Worm (Caenorhabditis elegans) whole organism, mixed stage, embryonic: ENCODE measurements around the gene wdfy-2.

Source experiments
- M03D4.4 ChIP-seq: sonication (generic microtip); optimal IDR thresholded peaks from 2 replicates; lab custom pipeline; 2017; ENCODE audit warnings: mild to moderate bottlenecking, missing genetic modification characterization, missing compliant biosample characterization
- bed-3 ChIP-seq: fragments of 200-800 bp; sonication (Bioruptor generic); optimal IDR thresholded peaks from 3 replicates; lab custom pipeline; 2018; ENCODE audit warnings: mild to moderate bottlenecking, missing genetic modification characterization, moderate library complexity, missing compliant biosample characterization
- blmp-1 ChIP-seq: fragments of 150-350 bp; optimal IDR thresholded peaks from 2 replicates; lab custom pipeline; 2014; ENCODE audit warnings: missing biosample characterization, missing genetic modification characterization
- ceh-39 ChIP-seq: fragments of 150-350 bp; optimal IDR thresholded peaks from 2 replicates; lab custom pipeline; 2014; ENCODE audit warnings: missing biosample characterization, missing genetic modification characterization
- ceh-43 ChIP-seq: fragments of 200-800 bp; sonication (Bioruptor generic); optimal IDR thresholded peaks from 2 replicates; lab custom pipeline; 2018; ENCODE audit warnings: mild to moderate bottlenecking, missing genetic modification characterization, moderate library complexity, missing compliant biosample characterization
- ceh-83 ChIP-seq: fragments of 200-800 bp; sonication (Bioruptor generic); optimal IDR thresholded peaks from 2 replicates; lab custom pipeline; 2018; ENCODE audit warnings: mild to moderate bottlenecking, missing genetic modification characterization, missing compliant biosample characterization
- ces-1 ChIP-seq: fragments of 150-350 bp; optimal IDR thresholded peaks from 2 replicates; lab custom pipeline; 2014; ENCODE audit warnings: missing biosample characterization, missing genetic modification reagents, missing genetic modification characterization
- cnd-1 ChIP-seq: fragments of 200-800 bp; sonication (Bioruptor generic); optimal IDR thresholded peaks from 2 replicates; lab custom pipeline; 2018; ENCODE audit warnings: mild to moderate bottlenecking, missing genetic modification characterization, missing compliant biosample characterization
- drap-1 ChIP-seq: fragments of 200-800 bp; sonication (Bioruptor generic); optimal IDR thresholded peaks from 3 replicates; lab custom pipeline; 2018; ENCODE audit warnings: mild to moderate bottlenecking, missing genetic modification characterization, missing compliant biosample characterization
- elt-1 ChIP-seq: sonication (generic microtip); optimal IDR thresholded peaks from 2 replicates; lab custom pipeline; 2017; ENCODE audit warnings: missing genetic modification characterization, mild to moderate bottlenecking, missing compliant biosample characterization, antibody characterized with exemption, moderate library complexity, borderline replicate concordance; ENCODE audit not compliant: insufficient read depth
- elt-3 ChIP-seq: fragments of 150-350 bp; optimal IDR thresholded peaks from 2 replicates; lab custom pipeline; 2014; ENCODE audit warnings: missing biosample characterization, missing genetic modification characterization
- flh-1 ChIP-seq: fragments of 200-800 bp; sonication (Bioruptor generic); optimal IDR thresholded peaks from 2 replicates; lab custom pipeline; 2018; ENCODE audit warnings: mild to moderate bottlenecking, missing genetic modification characterization, moderate library complexity, missing compliant biosample characterization
- ham-2 ChIP-seq: fragments of 200-800 bp; sonication (Bioruptor generic); optimal IDR thresholded peaks from 2 replicates; lab custom pipeline; 2018; ENCODE audit warnings: mild to moderate bottlenecking, missing genetic modification characterization, missing compliant biosample characterization
- hlh-1 ChIP-seq: fragments of 150-350 bp; optimal IDR thresholded peaks from 2 replicates; lab custom pipeline; 2014; ENCODE audit warnings: missing biosample characterization, missing genetic modification reagents, missing genetic modification characterization
- lin-32 ChIP-seq: fragments of 200-800 bp; sonication (Bioruptor generic); optimal IDR thresholded peaks from 2 replicates; lab custom pipeline; 2018; ENCODE audit warnings: mild to moderate bottlenecking, missing genetic modification characterization, missing compliant biosample characterization
- lsy-2 ChIP-seq: fragments of 150-350 bp; optimal IDR thresholded peaks from 2 replicates; lab custom pipeline; 2014; ENCODE audit warnings: missing biosample characterization, missing genetic modification characterization
- mab-5 ChIP-seq: fragments of 150-350 bp; optimal IDR thresholded peaks from 2 replicates; lab custom pipeline; 2014; ENCODE audit warnings: missing biosample characterization, missing genetic modification characterization
- mep-1 ChIP-seq: fragments of 150-350 bp; optimal IDR thresholded peaks from 2 replicates; lab custom pipeline; 2017; ENCODE audit warnings: missing biosample characterization, missing genetic modification reagents, missing genetic modification characterization, inconsistent platforms
- mls-2 ChIP-seq: sonication (generic microtip); optimal IDR thresholded peaks from 2 replicates; lab custom pipeline; 2016; ENCODE audit warnings: mild to moderate bottlenecking, missing genetic modification characterization, moderate library complexity, missing compliant biosample characterization
- nhr-2 ChIP-seq: fragments of 150-350 bp; optimal IDR thresholded peaks from 2 replicates; lab custom pipeline; 2014; ENCODE audit warnings: missing biosample characterization, missing genetic modification characterization
- nhr-237 ChIP-seq: fragments of 150-350 bp; optimal IDR thresholded peaks from 2 replicates; lab custom pipeline; 2014; ENCODE audit warnings: missing biosample characterization, missing genetic modification characterization
- nhr-28 ChIP-seq: fragments of 150-350 bp; optimal IDR thresholded peaks from 2 replicates; lab custom pipeline; 2014; ENCODE audit warnings: missing biosample characterization, missing genetic modification characterization
- nhr-76 ChIP-seq: sonication (generic microtip); optimal IDR thresholded peaks from 2 replicates; lab custom pipeline; 2017; ENCODE audit warnings: missing biosample characterization, missing genetic modification characterization
- pha-4 ChIP-seq: fragments of 150-350 bp; optimal IDR thresholded peaks from 2 replicates; lab custom pipeline; 2018; ENCODE audit warnings: missing biosample characterization, missing genetic modification reagents, missing genetic modification characterization
- sem-2 ChIP-seq: fragments of 200-800 bp; sonication (Bioruptor generic); optimal IDR thresholded peaks from 2 replicates; lab custom pipeline; 2018; ENCODE audit warnings: mild to moderate bottlenecking, missing genetic modification characterization, missing compliant biosample characterization
- snpc-4 ChIP-seq: fragments of 150-350 bp; optimal IDR thresholded peaks from 2 replicates; lab custom pipeline; 2014; ENCODE audit warnings: missing biosample characterization, missing genetic modification characterization
- sptf-1 ChIP-seq: sonication (generic microtip); optimal IDR thresholded peaks from 2 replicates; lab custom pipeline; 2017; ENCODE audit warnings: mild to moderate bottlenecking, missing genetic modification characterization, moderate library complexity, missing compliant biosample characterization
- tbx-8 ChIP-seq: fragments of 200-800 bp; sonication (Bioruptor generic); optimal IDR thresholded peaks from 2 replicates; lab custom pipeline; 2018; ENCODE audit warnings: mild to moderate bottlenecking, missing genetic modification characterization, moderate library complexity, missing compliant biosample characterization
- unc-120 ChIP-seq: sonication (generic microtip); optimal IDR thresholded peaks from 2 replicates; lab custom pipeline; 2017; ENCODE audit warnings: missing genetic modification characterization, missing compliant biosample characterization; ENCODE audit not compliant: poor library complexity, severe bottlenecking
- unc-39 ChIP-seq: fragments of 150-350 bp; optimal IDR thresholded peaks from 2 replicates; lab custom pipeline; 2014; ENCODE audit warnings: missing biosample characterization, missing genetic modification characterization
- unc-62 ChIP-seq: fragments of 150-350 bp; optimal IDR thresholded peaks from 2 replicates; lab custom pipeline; 2014; ENCODE audit warnings: missing biosample characterization, missing genetic modification reagents, missing genetic modification characterization
- zip-8 ChIP-seq: fragments of 150-350 bp; optimal IDR thresholded peaks from 2 replicates; lab custom pipeline; 2014; ENCODE audit warnings: missing biosample characterization, missing genetic modification characterization
- ztf-11 ChIP-seq: fragments of 150-350 bp; optimal IDR thresholded peaks from 2 replicates; lab custom pipeline; 2014; ENCODE audit warnings: missing biosample characterization, missing genetic modification characterization

Gene wdfy-2

DNA sequence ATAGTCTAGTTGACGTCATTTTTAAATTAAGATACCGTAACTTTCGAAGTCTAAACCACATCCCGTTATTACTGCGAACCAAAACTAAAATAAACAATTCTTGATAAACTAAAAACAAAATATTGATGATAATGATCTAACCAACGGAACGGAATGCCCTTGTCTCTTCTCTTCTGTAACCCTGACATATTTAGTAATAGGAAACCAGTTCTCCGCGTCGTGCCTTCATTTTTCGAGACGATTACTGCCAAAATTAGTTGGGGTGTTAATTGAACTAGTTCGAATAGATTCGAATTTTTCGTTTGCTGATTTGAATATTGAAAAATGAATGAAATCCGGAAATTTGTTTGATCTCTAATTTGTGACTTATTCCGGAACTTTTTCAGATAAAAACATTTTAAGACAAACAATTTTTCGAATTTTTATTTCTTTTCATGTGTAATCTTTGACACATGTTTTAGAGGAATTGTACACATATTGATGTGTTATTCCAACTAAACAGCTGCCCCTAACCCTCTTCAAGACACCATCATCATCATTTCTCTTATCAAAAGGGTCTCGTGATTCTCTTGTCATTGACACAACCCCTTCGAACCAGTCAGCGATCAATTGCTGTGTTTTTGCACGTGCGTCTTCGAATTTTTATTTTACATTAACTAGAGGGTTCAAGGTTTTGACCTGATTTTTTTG, 35.9 kb upstream of the wdfy-2 start:
- peak; percentile 34 for TF ChIP-seq ces-1 (GFP tag; lab: Kevin White, UChicago)
- TF ChIP-seq lsy-2: no peak
- TF ChIP-seq blmp-1 (tag; lab: Kevin White, UChicago): no peak
- TF ChIP-seq unc-62: peak; percentile 83
- TF ChIP-seq zip-8 (tag; lab: Kevin White, UChicago): no peak
- no peak for TF ChIP-seq nhr-2 (tag; lab: Kevin White, UChicago)
- TF ChIP-seq hlh-1: peak; percentile 85
- no peak for TF ChIP-seq ham-2 (GFP tag; lab: Kevin White, UChicago)

DNA sequence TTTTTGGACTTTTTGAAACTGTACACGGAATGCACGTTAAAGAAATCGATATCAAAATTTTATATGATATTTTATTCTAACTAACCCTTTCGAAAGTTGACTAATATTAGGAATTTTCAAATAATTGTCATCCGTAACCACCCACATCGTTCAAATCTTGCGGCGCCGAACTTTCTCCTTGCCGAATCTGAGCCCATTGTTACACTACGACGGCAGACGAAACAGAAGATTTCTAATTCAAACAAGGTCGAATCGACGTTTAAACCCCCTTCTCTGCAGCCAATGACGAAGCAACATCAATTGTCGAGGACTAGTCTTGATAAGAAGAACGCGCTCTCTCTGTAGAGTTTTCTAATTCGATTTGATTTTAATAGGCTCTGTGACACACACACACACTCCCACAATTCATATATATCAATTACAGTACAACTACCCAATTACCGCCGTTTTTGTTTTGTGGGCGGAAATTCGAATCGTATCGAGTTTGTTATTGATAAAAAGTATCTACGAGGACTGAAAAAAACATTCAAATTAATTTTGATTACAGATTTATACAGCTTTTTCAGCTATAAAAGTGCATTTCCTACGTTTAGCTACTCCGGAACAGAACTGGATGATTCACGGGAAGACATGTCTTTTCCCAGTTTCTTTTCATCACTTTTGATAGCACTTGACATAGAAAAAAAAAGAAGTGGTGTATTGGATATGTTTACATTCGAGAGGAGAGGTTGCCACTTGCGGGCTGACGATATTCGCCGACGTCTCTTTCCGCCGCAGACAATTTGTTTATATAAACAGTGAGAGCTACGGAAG, 35.1 kb upstream of the wdfy-2 start:
- TF ChIP-seq mls-2 (tag; lab: Kevin White, UChicago): no peak
- peak; percentile 5 for TF ChIP-seq nhr-2 (tag; lab: Kevin White, UChicago)
- TF ChIP-seq ces-1 (GFP tag; lab: Kevin White, UChicago): peak; percentile 8
- no peak for TF ChIP-seq mab-5 (tag; lab: Kevin White, UChicago)
- TF ChIP-seq pha-4 (tag; lab: Kevin White, UChicago): peak; percentile 84
- TF ChIP-seq, all 35 proteins: peak for 3

DNA sequence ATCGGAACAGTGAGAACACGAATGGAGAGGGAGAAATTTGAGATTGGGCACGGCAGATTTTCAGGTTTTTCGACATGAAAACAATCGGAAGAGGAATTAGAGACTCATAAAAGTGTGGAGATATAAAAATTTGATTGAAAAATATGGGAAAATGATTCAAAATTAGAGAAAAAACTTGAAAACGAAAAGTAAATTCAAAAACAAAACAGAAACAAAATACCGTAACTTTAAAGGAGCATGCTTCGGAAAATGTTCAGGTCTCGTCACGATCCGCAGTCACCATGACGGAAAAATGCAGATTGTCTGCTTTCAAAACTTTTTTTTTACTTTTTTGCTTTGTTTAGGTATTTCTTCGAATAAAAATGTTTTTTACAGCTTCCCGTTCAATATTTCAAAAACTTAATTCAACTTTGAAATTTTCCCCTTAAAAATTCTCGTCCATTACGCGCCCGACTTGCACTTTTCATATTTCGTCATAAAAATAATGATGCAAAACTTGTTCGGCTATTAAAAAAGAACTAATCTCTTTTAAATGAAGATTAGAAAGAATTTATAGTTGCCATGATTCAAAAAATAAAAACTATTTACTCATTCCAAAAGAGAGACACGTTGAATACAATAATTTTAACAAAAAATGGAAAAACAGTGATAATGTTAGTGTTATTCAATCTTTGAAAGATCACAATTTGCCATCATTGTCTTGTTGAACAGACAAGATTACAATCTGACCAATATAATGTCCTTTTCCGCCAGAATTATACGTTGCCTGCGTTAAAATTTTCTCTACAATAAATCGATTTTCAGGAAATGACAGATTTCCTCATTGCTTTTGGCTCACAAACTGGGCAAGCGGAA, 34.3 kb upstream of the wdfy-2 start, which contains the start of gene mtrr-1:
TSS of gene mtrr-1 (plus strand) at position 805 of the 855 bp plus-strand sequence.
- TF ChIP-seq ztf-11 (tag; lab: Kevin White, UChicago) (no peak), unc-62 (no peak), drap-1 (GFP tag; lab: Kevin White, UChicago) (no peak), elt-1 (tag; lab: Kevin White, UChicago) (peak; percentile 20), blmp-1 (tag; lab: Kevin White, UChicago) (no peak), mls-2 (tag; lab: Kevin White, UChicago) (no peak), ceh-83 (GFP tag; lab: Kevin White, UChicago) (peak; percentile 30), lsy-2 (peak; percentile 4)

DNA sequence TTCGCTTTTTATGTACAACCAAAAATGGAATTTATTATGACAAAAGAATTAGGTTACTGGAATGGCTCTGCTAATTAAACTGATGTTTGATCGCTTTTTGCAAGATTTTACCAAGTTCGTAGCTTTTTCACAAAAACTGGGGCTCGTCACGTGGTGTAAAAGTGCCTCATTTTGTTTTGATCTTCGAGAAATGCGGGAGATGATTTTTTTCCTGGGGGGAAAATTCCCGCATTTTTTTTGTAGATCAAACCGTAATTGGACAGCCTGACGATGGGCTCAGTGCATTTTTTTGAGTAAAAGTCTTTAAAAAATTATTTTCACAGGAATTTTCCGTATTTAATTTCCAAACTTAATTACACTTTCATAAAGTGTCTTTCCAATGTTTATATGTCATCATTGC, 30.5 kb upstream of the wdfy-2 start:
- TF ChIP-seq tbx-8 (GFP tag; lab: Kevin White, UChicago) (no peak), unc-120 (tag; lab: Kevin White, UChicago) (no peak), pha-4 (tag; lab: Kevin White, UChicago) (no peak), nhr-237 (tag; lab: Kevin White, UChicago) (no peak), snpc-4 (no peak), ces-1 (GFP tag; lab: Kevin White, UChicago) (no peak), blmp-1 (tag; lab: Kevin White, UChicago) (no peak), sptf-1 (tag; lab: Kevin White, UChicago) (no peak), cnd-1 (no peak), nhr-76 (tag; lab: Kevin White, UChicago) (no peak), drap-1 (GFP tag; lab: Kevin White, UChicago) (no peak), zip-8 (tag; lab: Kevin White, UChicago) (no peak), ceh-83 (GFP tag; lab: Kevin White, UChicago) (no peak), nhr-2 (tag; lab: Kevin White, UChicago) (no peak), ceh-43 (GFP tag; lab: Kevin White, UChicago) (no peak), lin-32 (GFP tag; lab: Kevin White, UChicago) (no peak), mep-1 (tag; lab: Kevin White, UChicago) (no peak), elt-1 (tag; lab: Kevin White, UChicago) (no peak), nhr-28 (tag; lab: Kevin White, UChicago) (no peak)

DNA sequence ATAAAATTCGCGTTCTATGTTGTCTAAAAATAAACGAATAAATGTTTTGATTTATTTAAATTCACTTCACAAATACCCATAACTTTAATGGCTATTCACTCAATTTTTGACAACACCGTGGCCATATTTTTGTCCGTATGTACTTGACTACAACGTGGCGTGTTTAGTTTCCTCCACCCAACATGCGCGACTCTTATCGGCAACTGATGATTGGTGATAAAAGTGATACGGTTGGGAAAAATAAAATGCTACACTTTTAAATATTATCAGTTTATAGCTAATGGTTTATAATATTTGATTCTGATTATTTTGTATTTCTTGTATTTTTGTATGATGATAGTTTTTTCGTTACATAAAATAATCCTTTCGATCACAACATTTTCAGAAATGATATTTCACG, 28.0 kb upstream of the wdfy-2 start, which contains the start of gene acs-7:
TSS of gene acs-7 (plus strand) at position 386 of the 400 bp plus-strand sequence.
- TF ChIP-seq hlh-1: no peak
- no peak for TF ChIP-seq bed-3 (GFP tag; lab: Kevin White, UChicago)
- TF ChIP-seq zip-8 (tag; lab: Kevin White, UChicago): no peak
- TF ChIP-seq ceh-43 (GFP tag; lab: Kevin White, UChicago): no peak
- no peak for TF ChIP-seq unc-39 (tag; lab: Kevin White, UChicago)
- no peak for TF ChIP-seq pha-4 (tag; lab: Kevin White, UChicago)
- no peak for TF ChIP-seq drap-1 (GFP tag; lab: Kevin White, UChicago)
- TF ChIP-seq flh-1 (GFP tag; lab: Kevin White, UChicago): no peak
- TF ChIP-seq nhr-76 (tag; lab: Kevin White, UChicago): no peak
- no peak for TF ChIP-seq ceh-39
- TF ChIP-seq ces-1 (GFP tag; lab: Kevin White, UChicago): no peak
- TF ChIP-seq sptf-1 (tag; lab: Kevin White, UChicago): no peak
- TF ChIP-seq lsy-2: no peak
- TF ChIP-seq tbx-8 (GFP tag; lab: Kevin White, UChicago): no peak
- TF ChIP-seq elt-3 (tag; lab: Kevin White, UChicago): no peak
- no peak for TF ChIP-seq mep-1 (tag; lab: Kevin White, UChicago)
- TF ChIP-seq lin-32 (GFP tag; lab: Kevin White, UChicago): no peak
- TF ChIP-seq sem-2: no peak
- TF ChIP-seq M03D4.4 (tag; lab: Kevin White, UChicago): no peak
